Fruit fly (Drosophila melanogaster): ENCODE results near the gene CG4045.

CG4045 gene

DNA sequence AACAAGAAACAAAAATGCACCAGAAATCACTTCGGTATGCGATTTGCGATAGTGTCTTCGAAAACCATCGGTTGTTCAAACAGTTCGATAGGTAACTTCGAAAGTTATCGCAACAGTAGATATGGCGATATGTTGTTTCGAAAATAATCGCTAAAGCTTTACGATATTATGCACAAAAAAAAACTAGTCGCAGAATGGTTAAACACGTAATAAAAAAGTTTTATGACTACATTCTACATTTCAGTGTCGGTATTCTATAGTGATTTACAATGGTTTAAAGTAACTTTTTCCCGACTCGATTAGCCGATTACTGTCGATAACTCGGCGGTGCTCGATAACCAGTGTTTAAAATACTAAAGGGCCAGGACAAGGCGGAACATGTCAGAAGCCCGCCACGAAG, 10.6 kb downstream of the CG4045 start, which contains the start of gene CG4281 (continued):
- peak; percentile 85 for TF ChIP-seq inv (GFP tag; IDR thresholded peaks at IDR 0.05; ENCODE audit: partially characterized antibody)
- TF ChIP-seq p53 (GFP tag; optimal IDR thresholded peaks at IDR 0.05): peak; percentile 74
- no peak for TF ChIP-seq CG6813 (GFP tag; optimal IDR thresholded peaks at IDR 0.05)
- no peak for TF ChIP-seq insv (GFP tag; optimal IDR thresholded peaks at IDR 0.05)
- no peak for TF ChIP-seq CG5245 (GFP tag; optimal IDR thresholded peaks at IDR 0.05)
- peak; percentile 44 for TF ChIP-seq HmgZ (tag; optimal IDR thresholded peaks at IDR 0.05)
- no peak for TF ChIP-seq Dek (tag; optimal IDR thresholded peaks at IDR 0.05)
- TF ChIP-seq Stat92E (GFP tag; optimal IDR thresholded peaks at IDR 0.05): peak in 1 of 3 experiments; percentile 41
- no peak for TF ChIP-seq Oaz (GFP tag; IDR thresholded peaks at IDR 0.05)
- peak; percentile 2 for TF ChIP-seq CG13894 (tag; optimal IDR thresholded peaks at IDR 0.05)
- TF ChIP-seq cg (GFP tag; optimal IDR thresholded peaks at IDR 0.05): no peak
- TF ChIP-seq CG32767 (GFP tag; IDR thresholded peaks at IDR 0.05): no peak
- TF ChIP-seq CG17912 (GFP tag; optimal IDR thresholded peaks at IDR 0.05): no peak
- TF ChIP-seq CG1024 (GFP tag; IDR thresholded peaks at IDR 0.05): no peak
- TF ChIP-seq Dp (GFP tag; optimal IDR thresholded peaks at IDR 0.05): peak; percentile 74
- TF ChIP-seq Awh (GFP tag; IDR thresholded peaks at IDR 0.05): no peak
- TF ChIP-seq slou (GFP tag; optimal IDR thresholded peaks at IDR 0.05): no peak
- TF ChIP-seq Nf-YB (GFP tag; optimal IDR thresholded peaks at IDR 0.05): no peak
- TF ChIP-seq CG4854 (GFP tag; optimal IDR thresholded peaks at IDR 0.05): no peak
- TF ChIP-seq HLH54F (GFP tag; optimal IDR thresholded peaks at IDR 0.05): no peak
- no peak for TF ChIP-seq dati (GFP tag; IDR thresholded peaks at IDR 0.05)
- TF ChIP-seq CG30020 (tag; optimal IDR thresholded peaks at IDR 0.05): no peak
- no peak for TF ChIP-seq Ssrp (tag; optimal IDR thresholded peaks at IDR 0.05)
- TF ChIP-seq Blimp-1 (GFP tag; optimal IDR thresholded peaks at IDR 0.05): no peak
- TF ChIP-seq CG8388 (GFP tag; optimal IDR thresholded peaks at IDR 0.05): no peak
- peak; percentile 1 for TF ChIP-seq CG17186 (GFP tag; optimal IDR thresholded peaks at IDR 0.05)
- TF ChIP-seq kay (GFP tag; optimal IDR thresholded peaks at IDR 0.05): no peak
- peak; percentile 98 for TF ChIP-seq sna (GFP tag; IDR thresholded peaks at IDR 0.05; ENCODE audit: partially characterized antibody)
- no peak for TF ChIP-seq Gug (GFP tag; IDR thresholded peaks at IDR 0.05)
- TF ChIP-seq Bteb2 (GFP tag; optimal IDR thresholded peaks at IDR 0.05): no peak
- TF ChIP-seq CG8290 (GFP tag; optimal IDR thresholded peaks at IDR 0.05): peak; percentile 42
- TF ChIP-seq CG8290 (tag; optimal IDR thresholded peaks at IDR 0.05): peak; percentile 15 to 75
- TF ChIP-seq Nf-YA (GFP tag; IDR thresholded peaks at IDR 0.05): no peak
- no peak for TF ChIP-seq corto (GFP tag; optimal IDR thresholded peaks at IDR 0.05)
- no peak for TF ChIP-seq gsb-n (tag; optimal IDR thresholded peaks at IDR 0.05)
- TF ChIP-seq ewg (GFP tag; optimal IDR thresholded peaks at IDR 0.05): no peak
- peak; percentile 91 for TF ChIP-seq knrl (GFP tag; IDR thresholded peaks at IDR 0.05; ENCODE audit: partially characterized antibody)
- no peak for TF ChIP-seq CG4820 (GFP tag; optimal IDR thresholded peaks at IDR 0.05)
- TF ChIP-seq NfI (GFP tag; optimal IDR thresholded peaks at IDR 0.05): no peak
- TF ChIP-seq lov (optimal IDR thresholded peaks at IDR 0.05): no peak
- no peak for TF ChIP-seq lov (GFP tag; IDR thresholded peaks at IDR 0.05)
- no peak for TF ChIP-seq Side (GFP tag; optimal IDR thresholded peaks at IDR 0.05)
- no peak for TF ChIP-seq Deaf1 (tag; optimal IDR thresholded peaks at IDR 0.05)
- peak; percentile 88 for TF ChIP-seq BEAF-32 (GFP tag; optimal IDR thresholded peaks at IDR 0.05)
- TF ChIP-seq sob (GFP tag; IDR thresholded peaks at IDR 0.05): no peak
- no peak for TF ChIP-seq scrt (GFP tag; optimal IDR thresholded peaks at IDR 0.05)
- peak; percentile 47 for TF ChIP-seq CG14710 (tag; optimal IDR thresholded peaks at IDR 0.05)
- TF ChIP-seq Neu2 (GFP tag; optimal IDR thresholded peaks at IDR 0.05; ENCODE audit: borderline replicate concordance): no peak
- TF ChIP-seq fd96Cb (tag; optimal IDR thresholded peaks at IDR 0.05): no peak
- TF ChIP-seq kah (GFP tag; optimal IDR thresholded peaks at IDR 0.05): no peak
- no peak for TF ChIP-seq CG11398 (GFP tag; optimal IDR thresholded peaks at IDR 0.05)

Data from whole organism, embryonic.